Fruit fly (Drosophila melanogaster) whole organism, wandering third instar larva: ENCODE data around the gene CG4313.

ENCODE experiments used
- GATAd ChIP-seq: sonication (Bioruptor generic); optimal IDR thresholded peaks from 2 replicates; lab custom pipeline; 2016; ENCODE audit warnings: missing biosample characterization, missing genetic modification characterization
- Hr83 ChIP-seq: fragments of 200-300 bp; sonication (Bioruptor generic); optimal IDR thresholded peaks from 2 replicates; lab custom pipeline; 2016; ENCODE audit warnings: missing biosample characterization, mild to moderate bottlenecking, missing genetic modification characterization, moderate library complexity; ENCODE audit not compliant: poor library complexity, severe bottlenecking
- N ChIP-seq: fragments of >200 bp; optimal IDR thresholded peaks from 2 replicates; lab custom pipeline; 2018; ENCODE audit warnings: missing biosample characterization, missing external identifiers, missing genetic modification characterization
- br ChIP-seq: fragments of 200-800 bp; sonication (Bioruptor generic); optimal IDR thresholded peaks from 2 replicates; lab custom pipeline; 2016; ENCODE audit warnings: missing biosample characterization, missing genetic modification characterization
- fru ChIP-seq: fragments of 200-800 bp; sonication (Bioruptor generic); optimal IDR thresholded peaks from 3 replicates; lab custom pipeline; 2016; ENCODE audit warnings: missing biosample characterization, mild to moderate bottlenecking, missing genetic modification characterization
- psq ChIP-seq: fragments of 200-800 bp; sonication (Bioruptor generic); optimal IDR thresholded peaks from 3 replicates; lab custom pipeline; 2017; ENCODE audit warnings: missing biosample characterization, mild to moderate bottlenecking, missing genetic modification characterization, moderate library complexity

DNA sequence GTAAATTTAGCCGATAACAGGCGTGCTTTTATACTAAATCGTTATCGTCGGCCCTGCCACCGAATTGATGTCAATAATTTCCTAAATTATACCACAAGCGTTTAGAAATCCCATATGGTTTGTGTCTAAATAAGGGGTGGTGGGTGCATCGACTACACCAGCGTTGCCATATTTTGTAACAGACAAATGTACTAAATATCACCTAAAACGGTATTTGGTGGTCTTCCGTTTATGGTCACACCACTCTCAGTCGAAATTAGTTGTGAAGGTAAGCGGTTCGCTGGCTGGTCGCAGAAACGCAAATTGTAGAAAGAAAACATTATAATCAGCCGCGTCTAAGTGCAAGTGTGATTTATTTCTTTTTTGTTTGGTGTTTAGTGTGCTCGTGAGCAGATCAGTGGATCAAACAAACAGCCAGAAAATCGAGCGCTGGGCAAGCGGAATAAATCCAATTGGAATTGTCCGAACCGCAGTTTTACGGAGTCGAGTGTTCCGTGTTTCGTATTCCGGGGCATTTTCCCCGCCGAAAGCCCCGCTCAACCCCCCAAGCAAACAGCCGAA, 38.8 kb downstream of the CG4313 start, which contains the start of the genes CG16903 and Unc-76:
- TF ChIP-seq GATAd (GFP tag; lab: Kevin White, UChicago) (no peak), Hr83 (GFP tag; lab: Kevin White, UChicago) (no peak), psq (GFP tag; lab: Kevin White, UChicago) (no peak), N (GFP tag; lab: Kevin White, UChicago) (no peak), br (GFP tag; lab: Kevin White, UChicago) (no peak), fru (GFP tag; lab: Kevin White, UChicago) (peak; percentile 22)
